Fruit fly (Drosophila melanogaster): ENCODE measurements around the gene GC1.

- TF ChIP-seq ttk (optimal IDR thresholded peaks at IDR 0.05) (no peak), Sin3A (optimal IDR thresholded peaks at IDR 0.05) (no peak), insv (optimal IDR thresholded peaks at IDR 0.05) (no peak), h (optimal IDR thresholded peaks at IDR 0.05) (no peak)
Observed at dm6 chr3R:11941116-11941515, 26.4 kb upstream of the GC1 start.
